Fruit fly (Drosophila melanogaster) whole organism, embryonic: ENCODE results near the gene CG42542.
A peak's percentile ranks its signal among the peaks of the same experiment; 100 is the strongest.

Source experiments
- CG1024 ChIP-seq: fragments of 200-800 bp; sonication (Bioruptor generic); IDR thresholded peaks from 2 replicates; pipeline ENCODE4 v1.3.6; 2022; ENCODE audit warnings: missing biosample characterization, missing genetic modification characterization
- CG10321 ChIP-seq: fragments of 200-800 bp; sonication (Bioruptor generic); IDR thresholded peaks from 2 replicates; pipeline ENCODE4 v1.3.6; 2022; ENCODE audit warnings: missing biosample characterization, missing genetic modification characterization
- CG10979 ChIP-seq: fragments of 200-800 bp; sonication (Bioruptor generic); optimal IDR thresholded peaks from 2 replicates; lab custom pipeline; 2018; ENCODE audit warnings: missing biosample characterization, mild to moderate bottlenecking, missing genetic modification characterization, moderate library complexity
- CG12071 ChIP-seq: fragments of 200-800 bp; sonication (Bioruptor generic); optimal IDR thresholded peaks from 3 replicates; lab custom pipeline; 2018; ENCODE audit warnings: missing biosample characterization, mild to moderate bottlenecking, missing genetic modification characterization
- CG13775 ChIP-seq: fragments of 200-800 bp; sonication (Bioruptor generic); optimal IDR thresholded peaks from 3 replicates; lab custom pipeline; 2017; ENCODE audit warnings: missing biosample characterization, mild to moderate bottlenecking, missing genetic modification characterization
- CG15601 ChIP-seq: fragments of 200-800 bp; sonication (Bioruptor generic); optimal IDR thresholded peaks from 3 replicates; lab custom pipeline; 2019; ENCODE audit warnings: missing biosample characterization, mild to moderate bottlenecking, missing genetic modification characterization, moderate library complexity
- CG2120 ChIP-seq: fragments of 200-800 bp; sonication (Bioruptor generic); optimal IDR thresholded peaks from 3 replicates; lab custom pipeline; 2016; ENCODE audit warnings: missing biosample characterization, missing genetic modification characterization
- CG2202 ChIP-seq: fragments of 200-800 bp; sonication (Bioruptor generic); optimal IDR thresholded peaks from 2 replicates; lab custom pipeline; 2018; ENCODE audit warnings: missing biosample characterization, mild to moderate bottlenecking, missing genetic modification characterization
- CG30403 ChIP-seq: fragments of 200-800 bp; sonication (Bioruptor generic); optimal IDR thresholded peaks from 3 replicates; lab custom pipeline; 2016; ENCODE audit warnings: missing biosample characterization, missing genetic modification characterization
- CG33557 ChIP-seq: fragments of 200-800 bp; sonication (Bioruptor generic); optimal IDR thresholded peaks from 2 replicates; lab custom pipeline; 2019; ENCODE audit warnings: missing biosample characterization, mild to moderate bottlenecking, missing genetic modification characterization, moderate library complexity
- CG34376 ChIP-seq: fragments of 200-800 bp; sonication (Bioruptor generic); optimal IDR thresholded peaks from 2 replicates; lab custom pipeline; 2018; ENCODE audit warnings: missing biosample characterization, mild to moderate bottlenecking, missing genetic modification characterization
- CG4328 ChIP-seq: fragments of 200-800 bp; sonication (Bioruptor generic); optimal IDR thresholded peaks from 3 replicates; lab custom pipeline; 2017; ENCODE audit warnings: missing biosample characterization, missing genetic modification reagents, missing genetic modification characterization
- CG5180 ChIP-seq: fragments of 200-800 bp; sonication (Bioruptor generic); optimal IDR thresholded peaks from 3 replicates; lab custom pipeline; 2017; ENCODE audit warnings: missing biosample characterization, missing genetic modification characterization, mild to moderate bottlenecking, moderate library complexity, missing genetic modification reagents
- CG6683 ChIP-seq: fragments of 200-800 bp; sonication (Bioruptor generic); optimal IDR thresholded peaks from 2 replicates; lab custom pipeline; 2017; ENCODE audit warnings: missing biosample characterization, mild to moderate bottlenecking, missing genetic modification characterization, missing genetic modification reagents
- CG6689 ChIP-seq: fragments of 200-800 bp; sonication (Bioruptor generic); IDR thresholded peaks from 2 replicates; pipeline ENCODE4 v1.3.6; 2022; ENCODE audit warnings: missing biosample characterization, missing genetic modification characterization
- CG6854 ChIP-seq: fragments of 200-800 bp; sonication (Bioruptor generic); optimal IDR thresholded peaks from 3 replicates; lab custom pipeline; 2017; ENCODE audit warnings: missing biosample characterization, mild to moderate bottlenecking, missing genetic modification characterization
- CG9437 ChIP-seq: fragments of 200-800 bp; sonication (Bioruptor generic); optimal IDR thresholded peaks from 2 replicates; lab custom pipeline; 2018; ENCODE audit warnings: missing biosample characterization, mild to moderate bottlenecking, missing genetic modification characterization
- CG9932 ChIP-seq: fragments of 200-800 bp; sonication (Bioruptor generic); IDR thresholded peaks from 2 replicates; pipeline ENCODE4 v1.3.6; 2022; ENCODE audit warnings: missing biosample characterization, missing genetic modification characterization
- Hr3 ChIP-seq: fragments of 200-800 bp; sonication (Bioruptor generic); optimal IDR thresholded peaks from 3 replicates; lab custom pipeline; 2016; ENCODE audit warnings: missing biosample characterization, missing genetic modification characterization
- Mad ChIP-seq: fragments of 200-800 bp; sonication (Bioruptor generic); optimal IDR thresholded peaks from 2 replicates; lab custom pipeline; 2016; ENCODE audit warnings: missing biosample characterization, missing genetic modification characterization
- Myb ChIP-seq: fragments of 200-800 bp; sonication (Bioruptor generic); optimal IDR thresholded peaks from 2 replicates; lab custom pipeline; 2016; ENCODE audit warnings: missing biosample characterization, missing genetic modification characterization
- NK7.1 ChIP-seq: fragments of 200-800 bp; sonication (Bioruptor generic); optimal IDR thresholded peaks from 3 replicates; lab custom pipeline; 2016; ENCODE audit warnings: missing biosample characterization, missing genetic modification characterization
- Neu2 ChIP-seq: fragments of 200-800 bp; sonication (Bioruptor generic); optimal IDR thresholded peaks from 3 replicates; lab custom pipeline; 2016; ENCODE audit warnings: missing biosample characterization, missing genetic modification characterization, borderline replicate concordance
- NfI ChIP-seq: fragments of 200-800 bp; sonication (Bioruptor generic); optimal IDR thresholded peaks from 3 replicates; lab custom pipeline; 2018; ENCODE audit warnings: missing biosample characterization, mild to moderate bottlenecking, missing genetic modification characterization, moderate library complexity
- Stat92E ChIP-seq, 3 experiments: fragments of >200 bp in 2 of 3; fragments of 200-800 bp in 1 of 3; sonication (Bioruptor generic) in 1 of 3; optimal IDR thresholded peaks; 2 replicates each; lab custom pipeline; 2017 to 2019; ENCODE audit warnings: missing biosample characterization in 3 of 3, missing genetic modification characterization in 3 of 3, mild to moderate bottlenecking in 1 of 3, moderate library complexity in 1 of 3
- Taf1 ChIP-seq: fragments of 200-800 bp; sonication (Bioruptor generic); IDR thresholded peaks from 2 replicates; pipeline ENCODE4 v1.3.6; 2022; ENCODE audit warnings: missing biosample characterization, missing genetic modification characterization
- Xbp1 ChIP-seq: fragments of 200-800 bp; sonication (Bioruptor generic); optimal IDR thresholded peaks from 3 replicates; lab custom pipeline; 2016; ENCODE audit warnings: missing biosample characterization, mild to moderate bottlenecking, missing genetic modification characterization
- Xrp1 ChIP-seq: fragments of 200-800 bp; sonication (Bioruptor generic); IDR thresholded peaks from 2 replicates; pipeline ENCODE4 v1.3.6; 2022; ENCODE audit warnings: missing biosample characterization, missing genetic modification characterization
- ash1 ChIP-seq: fragments of 200-800 bp; sonication (Bioruptor generic); optimal IDR thresholded peaks from 2 replicates; lab custom pipeline; 2018; ENCODE audit warnings: missing biosample characterization, mild to moderate bottlenecking, missing genetic modification characterization
- bsh ChIP-seq, 2 experiments: fragments of 200-800 bp; sonication (Bioruptor generic); optimal IDR thresholded peaks; 2 replicates each; lab custom pipeline; 2017 to 2018; ENCODE audit warnings: mild to moderate bottlenecking in 2 of 2, missing biosample characterization in 2 of 2, missing genetic modification characterization in 2 of 2, moderate library complexity in 1 of 2
- chinmo ChIP-seq: fragments of 200-800 bp; sonication (Bioruptor generic); IDR thresholded peaks from 4 replicates; pipeline ENCODE4 v1.3.6; 2022; ENCODE audit warnings: missing biosample characterization, missing genetic modification characterization; ENCODE audit not compliant: partially characterized antibody
- crc ChIP-seq: fragments of 200-800 bp; sonication (Bioruptor generic); optimal IDR thresholded peaks from 2 replicates; lab custom pipeline; 2016; ENCODE audit warnings: missing biosample characterization, missing genetic modification characterization
- cwo ChIP-seq: fragments of 200-800 bp; sonication (Bioruptor generic); optimal IDR thresholded peaks from 3 replicates; lab custom pipeline; 2017; ENCODE audit warnings: missing biosample characterization, missing genetic modification characterization, mild to moderate bottlenecking, moderate library complexity, missing genetic modification reagents
- dimm ChIP-seq: fragments of 200-800 bp; sonication (Bioruptor generic); IDR thresholded peaks from 2 replicates; pipeline ENCODE4 v1.3.6; 2022; ENCODE audit warnings: missing biosample characterization, missing genetic modification characterization
- eve ChIP-seq, 2 experiments: fragments of >200 bp; optimal IDR thresholded peaks; 2 replicates each; lab custom pipeline; 2017; ENCODE audit warnings: missing biosample characterization in 2 of 2, missing genetic modification characterization in 2 of 2
- exex ChIP-seq: fragments of 200-800 bp; sonication (Bioruptor generic); optimal IDR thresholded peaks from 4 replicates; lab custom pipeline; 2018; ENCODE audit warnings: missing biosample characterization, mild to moderate bottlenecking, missing genetic modification characterization, moderate library complexity
- hb ChIP-seq: fragments of 200-800 bp; sonication (Bioruptor generic); IDR thresholded peaks from 3 replicates; pipeline ENCODE4 v1.3.6; 2022; ENCODE audit warnings: missing biosample characterization, missing genetic modification characterization; ENCODE audit not compliant: partially characterized antibody
- hbn ChIP-seq: fragments of 200-800 bp; sonication (Bioruptor generic); IDR thresholded peaks from 2 replicates; pipeline ENCODE4 v1.3.6; 2022; ENCODE audit warnings: missing biosample characterization, missing genetic modification characterization; ENCODE audit not compliant: partially characterized antibody
- hth ChIP-seq: fragments of >200 bp; optimal IDR thresholded peaks from 2 replicates; lab custom pipeline; 2017; ENCODE audit warnings: inconsistent platforms
- insv ChIP-seq, 2 experiments: fragments of 200-800 bp; sonication (Bioruptor generic); optimal IDR thresholded peaks; 3 replicates each; lab custom pipeline; 2016 to 2018; ENCODE audit warnings: missing biosample characterization in 2 of 2, missing genetic modification characterization in 2 of 2
- jigr1 ChIP-seq: fragments of 200-800 bp; sonication (Bioruptor generic); IDR thresholded peaks from 3 replicates; pipeline ENCODE4 v1.3.6; 2022; ENCODE audit warnings: missing biosample characterization, missing genetic modification characterization
- ken ChIP-seq: fragments of 200-800 bp; sonication (Bioruptor generic); IDR thresholded peaks from 3 replicates; pipeline ENCODE4 v1.3.6; 2022; ENCODE audit warnings: missing biosample characterization, missing genetic modification characterization
- org-1 ChIP-seq: fragments of 200-800 bp; sonication (Bioruptor generic); optimal IDR thresholded peaks from 2 replicates; lab custom pipeline; 2017; ENCODE audit warnings: missing biosample characterization, missing genetic modification characterization
- pros ChIP-seq: fragments of 200-800 bp; sonication (Bioruptor generic); optimal IDR thresholded peaks from 3 replicates; lab custom pipeline; 2019; ENCODE audit warnings: missing biosample characterization, mild to moderate bottlenecking, missing genetic modification characterization, moderate library complexity
- schlank ChIP-seq: fragments of 200-800 bp; sonication (Bioruptor generic); optimal IDR thresholded peaks from 2 replicates; lab custom pipeline; 2018; ENCODE audit warnings: missing biosample characterization, mild to moderate bottlenecking, missing genetic modification characterization
- sens ChIP-seq: fragments of 200-800 bp; sonication (Bioruptor generic); peaks from one replicate; lab custom pipeline; 2016; ENCODE audit warnings: missing biosample characterization, missing genetic modification characterization
- sens-2 ChIP-seq: fragments of 200-800 bp; sonication (Bioruptor generic); IDR thresholded peaks from 2 replicates; pipeline ENCODE4 v1.3.6; 2022; ENCODE audit warnings: missing biosample characterization, missing genetic modification characterization
- sr ChIP-seq: fragments of 200-800 bp; sonication (Bioruptor generic); IDR thresholded peaks from 3 replicates; pipeline ENCODE4 v1.3.6; 2022; ENCODE audit warnings: missing biosample characterization, missing genetic modification characterization
- wor ChIP-seq: fragments of 200-800 bp; sonication (Bioruptor generic); IDR thresholded peaks from 2 replicates; pipeline ENCODE4 v1.3.6; 2022; ENCODE audit warnings: missing biosample characterization, missing genetic modification characterization
- zf30C ChIP-seq: fragments of 200-800 bp; sonication (Bioruptor generic); optimal IDR thresholded peaks from 3 replicates; lab custom pipeline; 2018; ENCODE audit warnings: missing biosample characterization, mild to moderate bottlenecking, missing genetic modification characterization
- zfh1 ChIP-seq: fragments of 200-800 bp; sonication (Bioruptor generic); IDR thresholded peaks from 3 replicates; pipeline ENCODE4 v1.3.6; 2022; ENCODE audit warnings: missing biosample characterization, missing genetic modification characterization

The CG42542 gene

DNA sequence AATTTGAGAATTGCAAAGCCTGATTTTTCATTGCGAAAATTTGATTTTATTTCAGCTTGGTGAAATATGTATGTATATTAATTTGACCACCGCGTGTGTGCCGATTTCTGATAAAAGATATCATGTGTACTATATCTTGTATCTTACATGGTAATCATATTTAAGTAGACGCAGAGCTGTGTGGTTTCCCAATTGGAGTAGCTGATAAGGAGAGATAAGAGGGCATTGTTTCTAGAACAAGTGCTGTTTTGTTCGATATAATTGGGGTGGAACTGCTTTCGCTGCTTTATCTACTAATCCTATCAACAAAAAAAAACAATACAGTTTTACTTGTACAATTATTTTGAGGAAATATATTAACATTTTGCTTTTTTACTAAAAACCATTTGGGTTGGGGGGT, 50.2 kb downstream of the CG42542 start (continued):
- TF ChIP-seq insv (GFP tag; optimal IDR thresholded peaks at IDR 0.05; lab: Kevin White, UChicago) = peak in 1 of 2 experiments; percentile 83
- no peak for TF ChIP-seq zfh1 (GFP tag; lab: Robert Waterston, UW)
- no peak for TF ChIP-seq Neu2 (GFP tag; lab: Kevin White, UChicago)
- no peak for TF ChIP-seq hbn (GFP tag; lab: Robert Waterston, UW)
- TF ChIP-seq hth (lab: Kevin White, UChicago) = no peak
- TF ChIP-seq exex (tag; lab: Kevin White, UChicago) = peak; percentile 67
- TF ChIP-seq bsh (GFP tag; optimal IDR thresholded peaks at IDR 0.05; lab: Kevin White, UChicago) = no peak
- TF ChIP-seq Mad (GFP tag; lab: Kevin White, UChicago) = no peak
- no peak for TF ChIP-seq CG15601 (tag; lab: Kevin White, UChicago)
- no peak for TF ChIP-seq CG1024
- TF ChIP-seq sens (GFP tag; lab: Kevin White, UChicago) = peak; percentile 72
- peak; percentile 78 for TF ChIP-seq CG34376 (GFP tag; lab: Kevin White, UChicago)
- no peak for TF ChIP-seq CG6683 (GFP tag; lab: Kevin White, UChicago)
- TF ChIP-seq CG2120 (GFP tag; lab: Kevin White, UChicago) = peak; percentile 14
- TF ChIP-seq cwo = peak; percentile 0
- TF ChIP-seq ash1 = no peak
- no peak for TF ChIP-seq CG12071
- no peak for TF ChIP-seq Hr3 (GFP tag; lab: Kevin White, UChicago)

DNA sequence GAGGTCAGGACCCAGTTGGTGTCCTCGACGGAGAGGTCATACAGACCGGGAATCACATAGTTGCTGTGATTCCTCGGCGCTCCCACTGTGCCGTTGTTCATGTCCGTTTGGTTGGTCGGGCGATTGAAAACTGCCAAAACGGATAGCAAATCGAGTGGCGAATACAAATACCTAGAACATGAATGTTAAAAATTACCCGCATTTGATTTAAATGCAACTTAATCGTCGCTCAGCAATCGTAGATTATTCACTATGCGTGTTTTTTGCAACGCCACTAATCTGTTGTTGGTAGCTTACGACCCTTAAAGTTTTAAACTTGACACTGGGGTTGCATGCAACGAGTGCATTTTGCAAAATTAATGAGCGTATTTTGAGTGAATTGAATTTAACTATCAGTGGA, 52.6 kb downstream of the CG42542 start, which contains the start of gene Amt:
Gene Amt (minus strand): TSS at position 101 of the 400 bp plus-strand sequence.
- no peak for TF ChIP-seq CG10979 (tag; lab: Kevin White, UChicago)
- no peak for TF ChIP-seq CG33557
- TF ChIP-seq ken (GFP tag; lab: Robert Waterston, UW) = no peak
- no peak for TF ChIP-seq sens-2 (GFP tag; lab: Robert Waterston, UW)
- TF ChIP-seq Taf1 (GFP tag; lab: Robert Waterston, UW) = no peak
- no peak for TF ChIP-seq CG4328
- no peak for TF ChIP-seq CG15601 (tag; lab: Kevin White, UChicago)
- no peak for TF ChIP-seq org-1
- TF ChIP-seq NK7.1 = no peak
- no peak for TF ChIP-seq jigr1 (GFP tag; lab: Robert Waterston, UW)
- no peak for TF ChIP-seq zf30C (GFP tag; lab: Kevin White, UChicago)
- no peak for TF ChIP-seq sr (GFP tag; lab: Robert Waterston, UW)
- TF ChIP-seq CG9437 (GFP tag; lab: Kevin White, UChicago) = no peak
- TF ChIP-seq wor (GFP tag; lab: Robert Waterston, UW) = no peak
- TF ChIP-seq crc (GFP tag; lab: Kevin White, UChicago) = no peak
- TF ChIP-seq CG13775 = no peak
- no peak for TF ChIP-seq Stat92E (GFP tag; optimal IDR thresholded peaks at IDR 0.05; lab: Kevin White, UChicago)
- no peak for TF ChIP-seq eve (GFP tag; optimal IDR thresholded peaks at IDR 0.05; lab: Kevin White, UChicago)

DNA sequence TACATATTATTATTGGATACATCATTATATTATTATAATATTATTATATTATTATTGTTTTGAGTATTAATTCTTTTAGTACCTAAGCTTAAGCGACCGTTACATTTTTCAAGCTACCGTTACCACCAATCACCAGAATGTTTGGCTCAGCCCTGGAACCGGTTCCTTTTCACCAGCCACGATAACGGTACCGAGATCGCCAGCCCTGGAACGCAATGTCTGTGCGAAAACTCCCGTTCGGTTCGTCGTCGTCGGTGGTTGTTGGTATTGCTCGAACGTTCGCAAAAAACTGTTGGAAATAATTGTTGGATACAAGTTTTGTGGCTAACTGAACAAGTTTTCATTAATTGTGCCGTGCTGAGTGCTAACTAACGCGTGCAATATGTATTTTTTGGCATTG, 53.3 kb downstream of the CG42542 start, which contains the start of gene CG42404:
Gene CG42404 (plus strand): TSS at position 360 of the 400 bp plus-strand sequence.
- no peak for TF ChIP-seq pros (GFP tag; lab: Kevin White, UChicago)
- peak; percentile 95 for TF ChIP-seq Myb (GFP tag; lab: Kevin White, UChicago)
- no peak for TF ChIP-seq hb
- no peak for TF ChIP-seq Xrp1 (GFP tag; lab: Robert Waterston, UW)
- TF ChIP-seq chinmo (GFP tag; lab: Robert Waterston, UW) = no peak
- no peak for TF ChIP-seq Xbp1 (GFP tag; lab: Kevin White, UChicago)
- TF ChIP-seq CG9932 = no peak
- no peak for TF ChIP-seq CG6689 (GFP tag; lab: Robert Waterston, UW)
- TF ChIP-seq schlank (tag; lab: Kevin White, UChicago) = no peak
- no peak for TF ChIP-seq NfI (GFP tag; lab: Kevin White, UChicago)
- TF ChIP-seq CG10321 = no peak
- no peak for TF ChIP-seq dimm (GFP tag; lab: Robert Waterston, UW)
- no peak for TF ChIP-seq CG6854 (GFP tag; lab: Kevin White, UChicago)
- TF ChIP-seq CG2202 (tag; lab: Kevin White, UChicago) = no peak
- no peak for TF ChIP-seq CG30403 (GFP tag; lab: Kevin White, UChicago)
- TF ChIP-seq CG5180 (GFP tag; lab: Kevin White, UChicago) = peak; percentile 77
